Worm (Caenorhabditis elegans) whole organism, L2 larva: ENCODE results near the gene Y38E10A.28.

Experiments
- ama-1 ChIP-seq: fragments of 150-350 bp; optimal IDR thresholded peaks from 2 replicates; lab custom pipeline; 2018; ENCODE audit warnings: inconsistent platforms
- fos-1 ChIP-seq: fragments of 150-350 bp; optimal IDR thresholded peaks from 2 replicates; lab custom pipeline; 2014; ENCODE audit warnings: missing biosample characterization, missing genetic modification characterization
- mbf-1 ChIP-seq: sonication (generic microtip); optimal IDR thresholded peaks from 2 replicates; lab custom pipeline; 2017; ENCODE audit warnings: missing biosample characterization, missing genetic modification characterization
- mdl-1 ChIP-seq, 2 experiments: fragments of 150-350 bp in 1 of 2; sonication (generic microtip) in 1 of 2; optimal IDR thresholded peaks; 2 replicates each; lab custom pipeline; 2017; ENCODE audit warnings: missing biosample characterization in 2 of 2, missing genetic modification characterization in 2 of 2
- nhr-23 ChIP-seq: fragments of 150-350 bp; optimal IDR thresholded peaks from 2 replicates; lab custom pipeline; 2014; ENCODE audit warnings: missing biosample characterization, missing genetic modification reagents, missing genetic modification characterization

DNA sequence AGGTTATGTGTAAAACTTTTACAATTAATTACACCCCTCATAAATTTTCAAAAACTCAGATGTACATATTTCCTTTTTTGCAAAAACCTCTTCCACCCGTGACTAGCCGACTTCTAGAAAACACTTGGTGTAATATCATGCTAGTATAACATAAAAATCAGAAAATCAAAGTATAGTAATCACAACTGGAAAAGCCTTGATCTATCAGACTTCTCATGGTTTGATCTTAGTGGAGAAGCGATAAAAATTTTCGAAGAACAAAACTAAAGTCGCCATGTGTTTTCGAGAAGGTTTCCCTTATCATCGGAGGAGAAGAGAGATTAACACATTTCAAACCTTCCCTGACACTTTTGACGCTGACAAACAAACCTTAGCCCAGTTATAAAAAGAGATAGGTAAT, 921 bp upstream of the Y38E10A.28 start, which contains the start of gene nspe-5:
- TF ChIP-seq mbf-1 (tag; lab: Kevin White, UChicago) (no peak), nhr-23 (tag; lab: Kevin White, UChicago) (no peak), fos-1 (tag; lab: Kevin White, UChicago) (no peak), ama-1 (lab: Kevin White, UChicago) (no peak), mdl-1 (tag; optimal IDR thresholded peaks at IDR 0.05; lab: Kevin White, UChicago) (no peak)
